Worm (Caenorhabditis elegans) whole organism, L4 larva: Measurements from ENCODE around the gene dct-19.

ENCODE experiments used
- T26A8.4 ChIP-seq: fragments of 200-800 bp; sonication (Bioruptor generic); IDR thresholded peaks from 2 replicates; pipeline ENCODE4 v1.3.6; 2022; ENCODE audit warnings: missing genetic modification characterization, missing compliant biosample characterization
- egl-27 ChIP-seq: sonication (generic microtip); optimal IDR thresholded peaks from 3 replicates; lab custom pipeline; 2017; ENCODE audit warnings: missing biosample characterization, missing genetic modification reagents, missing genetic modification characterization
- nhr-6 ChIP-seq: fragments of 150-350 bp; optimal IDR thresholded peaks from 2 replicates; lab custom pipeline; 2014; ENCODE audit warnings: missing biosample characterization, missing genetic modification characterization
- zag-1 ChIP-seq: fragments of 150-350 bp; optimal IDR thresholded peaks from 2 replicates; lab custom pipeline; 2014; ENCODE audit warnings: missing biosample characterization, missing genetic modification characterization

ce11 chrIV:12991629-12992028 lies 48.9 kb downstream of the dct-19 start, which contains the start of gene K10D11.5:
- TF ChIP-seq T26A8.4 (GFP tag; lab: Robert Waterston, UW) (no peak), zag-1 (tag; lab: Kevin White, UChicago) (no peak), nhr-6 (tag; lab: Kevin White, UChicago) (no peak), egl-27 (tag; lab: Kevin White, UChicago) (no peak)
